Worm (Caenorhabditis elegans) whole organism, L1 larva: ENCODE data around the gene ZK1098.6.

Experiments used
- C34B4.2 ChIP-seq: sonication (generic microtip); optimal IDR thresholded peaks from 2 replicates; lab custom pipeline; 2017; ENCODE audit warnings: mild to moderate bottlenecking, missing genetic modification characterization, missing compliant biosample characterization
- F16B12.6 ChIP-seq: fragments of 150-350 bp; optimal IDR thresholded peaks from 2 replicates; lab custom pipeline; 2014; ENCODE audit warnings: missing biosample characterization, missing genetic modification characterization
- Y116A8C.19 ChIP-seq: sonication (generic microtip); optimal IDR thresholded peaks from 2 replicates; lab custom pipeline; 2016; ENCODE audit warnings: missing compliant biosample characterization, missing genetic modification characterization, borderline replicate concordance
- alr-1 ChIP-seq: fragments of 200-800 bp; sonication (Bioruptor generic); optimal IDR thresholded peaks from 2 replicates; lab custom pipeline; 2018; ENCODE audit warnings: borderline replicate concordance, mild to moderate bottlenecking, missing genetic modification characterization, missing compliant biosample characterization
- aly-2 ChIP-seq: fragments of 150-350 bp; optimal IDR thresholded peaks from 2 replicates; lab custom pipeline; 2014; ENCODE audit warnings: missing biosample characterization, missing genetic modification characterization
- ama-1 ChIP-seq: fragments of 150-350 bp; optimal IDR thresholded peaks from 2 replicates; lab custom pipeline; 2014
- ceh-63 ChIP-seq: fragments of 200-800 bp; sonication (Bioruptor generic); optimal IDR thresholded peaks from 2 replicates; lab custom pipeline; 2018; ENCODE audit warnings: mild to moderate bottlenecking, missing genetic modification characterization, missing compliant biosample characterization
- ceh-8 ChIP-seq: fragments of 200-800 bp; sonication (Bioruptor generic); optimal IDR thresholded peaks from 2 replicates; lab custom pipeline; 2018; ENCODE audit warnings: mild to moderate bottlenecking, missing genetic modification characterization, moderate library complexity, missing compliant biosample characterization
- ceh-88 ChIP-seq: fragments of 200-800 bp; sonication (Bioruptor generic); IDR thresholded peaks from 2 replicates; pipeline ENCODE4 v1.3.6; 2022; ENCODE audit warnings: missing genetic modification characterization, missing compliant biosample characterization
- ceh-90 ChIP-seq: sonication (generic microtip); optimal IDR thresholded peaks from 2 replicates; lab custom pipeline; 2016; ENCODE audit warnings: missing genetic modification characterization, missing compliant biosample characterization
- ces-1 ChIP-seq: fragments of 150-350 bp; optimal IDR thresholded peaks from 2 replicates; lab custom pipeline; 2014; ENCODE audit warnings: missing biosample characterization, missing genetic modification reagents, missing genetic modification characterization
- dpl-1 ChIP-seq, 3 experiments: fragments of 150-350 bp in 2 of 3; sonication (generic microtip) in 1 of 3; optimal IDR thresholded peaks; 2 replicates each; lab custom pipeline; 2014 to 2017; ENCODE audit warnings: missing biosample characterization in 3 of 3, missing genetic modification characterization in 3 of 3, missing genetic modification reagents in 3 of 3
- dsc-1 ChIP-seq: sonication (generic microtip); optimal IDR thresholded peaks from 2 replicates; lab custom pipeline; 2016; ENCODE audit warnings: mild to moderate bottlenecking, missing genetic modification characterization, missing compliant biosample characterization
- efl-1 ChIP-seq, 4 experiments: fragments of 150-350 bp; optimal IDR thresholded peaks in 3 of 4; peaks in 1 of 4; 1 replicate in 1 of 4; 2 replicates in 3 of 4; lab custom pipeline; 2014; ENCODE audit warnings: missing biosample characterization in 2 of 4, missing genetic modification characterization in 2 of 4, missing genetic modification reagents in 2 of 4
- efl-3 ChIP-seq: fragments of 200-800 bp; sonication (Bioruptor generic); optimal IDR thresholded peaks from 2 replicates; lab custom pipeline; 2018; ENCODE audit warnings: mild to moderate bottlenecking, missing genetic modification characterization, missing compliant biosample characterization
- egl-13 ChIP-seq: sonication (generic microtip); optimal IDR thresholded peaks from 2 replicates; lab custom pipeline; 2016; ENCODE audit warnings: missing genotype, missing genetic modification reagents, missing genetic modification characterization, missing compliant biosample characterization
- egl-27 ChIP-seq, 2 experiments: fragments of 150-350 bp in 1 of 2; sonication (generic microtip); optimal IDR thresholded peaks; 3 replicates each; lab custom pipeline; 2017 to 2018; ENCODE audit warnings: missing biosample characterization in 2 of 2, missing genetic modification characterization in 2 of 2, missing genetic modification reagents in 2 of 2
- elt-3 ChIP-seq, 6 experiments: fragments of 150-350 bp in 1 of 6; sonication (generic microtip); optimal IDR thresholded peaks; 2 replicates each; lab custom pipeline; 2017 to 2018; ENCODE audit warnings: missing biosample characterization in 6 of 6, missing genetic modification characterization in 6 of 6, inconsistent platforms in 1 of 6
- fkh-10 ChIP-seq: sonication (generic microtip); optimal IDR thresholded peaks from 2 replicates; lab custom pipeline; 2017; ENCODE audit warnings: missing biosample characterization, missing genetic modification reagents, missing genetic modification characterization
- fkh-4 ChIP-seq: sonication (generic microtip); optimal IDR thresholded peaks from 2 replicates; lab custom pipeline; 2016; ENCODE audit warnings: missing compliant biosample characterization, missing genetic modification characterization, borderline replicate concordance
- fkh-8 ChIP-seq: sonication (generic microtip); optimal IDR thresholded peaks from 2 replicates; lab custom pipeline; 2016; ENCODE audit warnings: mild to moderate bottlenecking, missing genetic modification characterization, missing compliant biosample characterization
- fos-1 ChIP-seq: fragments of 150-350 bp; optimal IDR thresholded peaks from 2 replicates; lab custom pipeline; 2014; ENCODE audit warnings: missing biosample characterization, missing genetic modification characterization
- hlh-17 ChIP-seq: fragments of 200-800 bp; sonication (Bioruptor generic); optimal IDR thresholded peaks from 2 replicates; lab custom pipeline; 2018; ENCODE audit warnings: missing genetic modification characterization, mild to moderate bottlenecking, missing compliant biosample characterization, moderate library complexity, borderline replicate concordance
- hlh-4 ChIP-seq: sonication (generic microtip); optimal IDR thresholded peaks from 2 replicates; lab custom pipeline; 2016; ENCODE audit warnings: mild to moderate bottlenecking, missing genetic modification characterization, missing compliant biosample characterization
- irx-1 ChIP-seq: sonication (generic microtip); optimal IDR thresholded peaks from 2 replicates; lab custom pipeline; 2016; ENCODE audit warnings: missing genetic modification characterization, missing compliant biosample characterization
- isw-1 ChIP-seq: fragments of 200-800 bp; sonication (Bioruptor generic); IDR thresholded peaks from 2 replicates; pipeline ENCODE4 v1.3.6; 2022; ENCODE audit warnings: missing genetic modification characterization, missing compliant biosample characterization
- jun-1 ChIP-seq: fragments of 150-350 bp; optimal IDR thresholded peaks from 2 replicates; lab custom pipeline; 2014; ENCODE audit warnings: missing biosample characterization, missing genetic modification reagents, missing genetic modification characterization
- lin-15B ChIP-seq: fragments of 150-350 bp; sonication (generic microtip); optimal IDR thresholded peaks from 3 replicates; lab custom pipeline; 2014; ENCODE audit warnings: missing biosample characterization, missing genetic modification characterization
- lin-35 ChIP-seq, 2 experiments: fragments of 150-350 bp; optimal IDR thresholded peaks; 2 replicates each; lab custom pipeline; 2014; ENCODE audit warnings: missing biosample characterization in 2 of 2, missing genetic modification characterization in 2 of 2, missing genetic modification reagents in 2 of 2
- lin-39 ChIP-seq: fragments of 150-350 bp; optimal IDR thresholded peaks from 2 replicates; lab custom pipeline; 2014; ENCODE audit warnings: missing biosample characterization, missing genetic modification reagents, missing genetic modification characterization
- lsy-2 ChIP-seq, 2 experiments: fragments of 150-350 bp; optimal IDR thresholded peaks; 2 replicates each; lab custom pipeline; 2014; ENCODE audit warnings: missing biosample characterization in 2 of 2, missing genetic modification characterization in 2 of 2
- mab-9 ChIP-seq: fragments of 200-800 bp; sonication (Bioruptor generic); IDR thresholded peaks from 2 replicates; pipeline ENCODE4 v1.3.6; 2022; ENCODE audit warnings: missing genetic modification reagents, missing genetic modification characterization, missing compliant biosample characterization
- mdl-1 ChIP-seq, 2 experiments: fragments of 150-350 bp; optimal IDR thresholded peaks; 2 replicates each; lab custom pipeline; 2014 to 2017; ENCODE audit warnings: missing biosample characterization in 2 of 2, missing genetic modification characterization in 2 of 2, inconsistent platforms in 1 of 2
- mep-1 ChIP-seq: fragments of 150-350 bp; optimal IDR thresholded peaks from 2 replicates; lab custom pipeline; 2014; ENCODE audit warnings: missing biosample characterization, missing genetic modification characterization
- nhr-11 ChIP-seq: fragments of 150-350 bp; optimal IDR thresholded peaks from 2 replicates; lab custom pipeline; 2014; ENCODE audit warnings: missing biosample characterization, missing genetic modification characterization
- nhr-19 ChIP-seq: fragments of 200-800 bp; sonication (Bioruptor generic); conservative IDR thresholded peaks from 2 replicates; pipeline ENCODE4 v1.3.6; 2022; ENCODE audit warnings: missing genetic modification characterization, missing compliant biosample characterization
- nhr-237 ChIP-seq: fragments of 150-350 bp; optimal IDR thresholded peaks from 2 replicates; lab custom pipeline; 2014; ENCODE audit warnings: missing biosample characterization, missing genetic modification characterization
- nhr-28 ChIP-seq: fragments of 150-350 bp; optimal IDR thresholded peaks from 2 replicates; lab custom pipeline; 2014; ENCODE audit warnings: missing biosample characterization, missing genetic modification characterization
- nhr-47 ChIP-seq: sonication (generic microtip); optimal IDR thresholded peaks from 2 replicates; lab custom pipeline; 2016; ENCODE audit warnings: mild to moderate bottlenecking, missing genetic modification characterization, moderate library complexity, missing compliant biosample characterization
- nhr-85 ChIP-seq: sonication (generic microtip); peaks from one replicate; lab custom pipeline; 2016; ENCODE audit warnings: missing genetic modification characterization, inconsistent platforms, missing compliant biosample characterization
- nhr-90 ChIP-seq: sonication (generic microtip); optimal IDR thresholded peaks from 2 replicates; lab custom pipeline; 2016; ENCODE audit warnings: mild to moderate bottlenecking, missing genetic modification characterization, missing compliant biosample characterization; ENCODE audit not compliant: poor library complexity
- pax-3 ChIP-seq: fragments of 200-800 bp; sonication (Bioruptor generic); optimal IDR thresholded peaks from 2 replicates; lab custom pipeline; 2018; ENCODE audit warnings: mild to moderate bottlenecking, missing genetic modification characterization, moderate library complexity, missing compliant biosample characterization
- pqm-1 ChIP-seq: sonication (generic microtip); optimal IDR thresholded peaks from 3 replicates; lab custom pipeline; 2017; ENCODE audit warnings: missing biosample characterization, missing genetic modification characterization
- snpc-4 ChIP-seq: fragments of 150-350 bp; optimal IDR thresholded peaks from 2 replicates; lab custom pipeline; 2014; ENCODE audit warnings: missing biosample characterization, missing genetic modification characterization
- snu-23 ChIP-seq: sonication (generic microtip); optimal IDR thresholded peaks from 2 replicates; lab custom pipeline; 2016; ENCODE audit warnings: missing genetic modification characterization, missing compliant biosample characterization
- sptf-1 ChIP-seq: fragments of 150-350 bp; optimal IDR thresholded peaks from 2 replicates; lab custom pipeline; 2014; ENCODE audit warnings: missing biosample characterization, missing genetic modification characterization
- unc-62 ChIP-seq: fragments of 150-350 bp; optimal IDR thresholded peaks from 2 replicates; lab custom pipeline; 2014; ENCODE audit warnings: missing biosample characterization, missing genetic modification reagents, missing genetic modification characterization
- unc-86 ChIP-seq: sonication (generic microtip); optimal IDR thresholded peaks from 2 replicates; lab custom pipeline; 2016; ENCODE audit warnings: missing genetic modification characterization, missing compliant biosample characterization
- vab-15 ChIP-seq: sonication (generic microtip); optimal IDR thresholded peaks from 2 replicates; lab custom pipeline; 2017; ENCODE audit warnings: missing genotype, mild to moderate bottlenecking, missing genetic modification characterization, missing compliant biosample characterization
- xbp-1 ChIP-seq: sonication (generic microtip); optimal IDR thresholded peaks from 2 replicates; lab custom pipeline; 2016; ENCODE audit warnings: missing genetic modification characterization, missing compliant biosample characterization
- ztf-11 ChIP-seq, 2 experiments: sonication (generic microtip); optimal IDR thresholded peaks; 2 replicates each; lab custom pipeline; 2016 to 2017; ENCODE audit warnings: missing genetic modification characterization in 2 of 2, missing biosample characterization in 1 of 2, missing compliant biosample characterization in 1 of 2

The ZK1098.6 gene

DNA sequence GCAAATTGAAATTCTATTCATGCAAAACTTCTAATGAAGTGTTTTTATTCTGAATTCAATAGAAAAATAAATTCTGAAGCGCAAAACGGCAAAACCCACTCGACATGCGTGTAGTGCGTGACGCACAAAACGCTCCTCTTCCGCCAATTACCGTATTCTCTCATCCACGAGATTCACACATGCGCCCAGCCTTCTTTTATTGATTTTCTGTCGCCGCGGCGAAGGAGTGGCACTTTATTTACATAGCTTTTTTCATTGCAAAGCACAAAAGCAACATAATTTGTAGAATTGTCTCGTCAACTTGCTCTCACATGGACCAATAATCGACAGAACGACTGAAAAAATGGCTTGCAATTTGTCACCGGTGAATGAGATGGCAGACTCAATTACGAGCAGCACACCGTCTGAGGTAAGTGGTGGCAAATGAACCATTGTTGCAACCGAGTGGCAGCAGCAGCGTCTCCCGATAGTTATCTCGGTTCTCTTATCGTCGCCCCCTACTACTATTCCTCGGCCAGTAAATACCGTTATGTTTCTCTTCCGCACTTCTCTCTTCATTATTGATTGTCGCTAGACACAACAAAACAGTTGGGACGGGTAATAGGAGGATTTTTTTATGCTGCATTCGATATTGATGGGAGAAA is 19.2 kb downstream of the ZK1098.6 start, which contains the start of gene unc-16 (continued):
- TF ChIP-seq nhr-28 (tag; lab: Kevin White, UChicago), result no peak
- TF ChIP-seq jun-1 (tag; lab: Kevin White, UChicago), result peak; percentile 76
- TF ChIP-seq mdl-1 (tag; optimal IDR thresholded peaks at IDR 0.05; lab: Kevin White, UChicago), result peak; percentile 48 to 98
- peak; percentile 88 for TF ChIP-seq nhr-85 (tag; lab: Kevin White, UChicago)
- TF ChIP-seq vab-15, result no peak
- TF ChIP-seq fos-1, result peak; percentile 77
- no peak for TF ChIP-seq sptf-1 (tag; lab: Kevin White, UChicago)
- TF ChIP-seq egl-13, result peak; percentile 88
- TF ChIP-seq irx-1 (tag; lab: Kevin White, UChicago), result peak; percentile 89
- peak; percentile 95 for TF ChIP-seq snu-23
- TF ChIP-seq nhr-237 (tag; lab: Kevin White, UChicago), result peak; percentile 64
- TF ChIP-seq pax-3 (tag; lab: Kevin White, UChicago), result peak; percentile 69
- TF ChIP-seq efl-3, result peak; percentile 8
- TF ChIP-seq ceh-88 (GFP tag; lab: Robert Waterston, UW), result peak; percentile 67
- no peak for TF ChIP-seq unc-62 (GFP tag; lab: Kevin White, UChicago)
- TF ChIP-seq nhr-11, result peak; percentile 11
- TF ChIP-seq isw-1 (GFP tag; lab: Robert Waterston, UW), result peak; percentile 91
- TF ChIP-seq hlh-17 (GFP tag; lab: Kevin White, UChicago), result no peak
- peak; percentile 83 for TF ChIP-seq ama-1 (lab: Kevin White, UChicago)
- no peak for TF ChIP-seq ces-1 (GFP tag; lab: Kevin White, UChicago)
- peak; percentile 65 for TF ChIP-seq fkh-10
- TF ChIP-seq fkh-8 (tag; lab: Kevin White, UChicago), result peak; percentile 90
- peak; percentile 51 for TF ChIP-seq ceh-63 (GFP tag; lab: Kevin White, UChicago)
- TF ChIP-seq aly-2, result peak; percentile 72
- TF ChIP-seq nhr-47 (tag; lab: Kevin White, UChicago), result peak; percentile 92
- TF ChIP-seq hlh-4 (tag; lab: Kevin White, UChicago), result no peak
- no peak for TF ChIP-seq C34B4.2 (tag; lab: Kevin White, UChicago)
- TF ChIP-seq nhr-90 (tag; lab: Kevin White, UChicago), result peak; percentile 67
- peak in 1 of 2 experiments; percentile 78 for TF ChIP-seq ztf-11 (tag; optimal IDR thresholded peaks at IDR 0.05; lab: Kevin White, UChicago)
- TF ChIP-seq lin-35 (GFP tag; optimal IDR thresholded peaks at IDR 0.05; lab: Kevin White, UChicago), result peak; percentile 86
- TF ChIP-seq mep-1, result peak; percentile 95
- peak; percentile 77 to 84 (median 81) for TF ChIP-seq dpl-1 (GFP tag; optimal IDR thresholded peaks at IDR 0.05; lab: Kevin White, UChicago)
- TF ChIP-seq xbp-1, result peak; percentile 90
- TF ChIP-seq alr-1 (tag; lab: Kevin White, UChicago), result no peak
- TF ChIP-seq dsc-1, result peak; percentile 89
- TF ChIP-seq ceh-8 (GFP tag; lab: Kevin White, UChicago), result peak; percentile 85
- peak; percentile 82 for TF ChIP-seq lin-15B (tag; lab: Kevin White, UChicago)
- peak; percentile 99 to 100 for TF ChIP-seq lsy-2 (tag; optimal IDR thresholded peaks at IDR 0.05; lab: Kevin White, UChicago)
- peak; percentile 43 for TF ChIP-seq ceh-90 (tag; lab: Kevin White, UChicago)
- TF ChIP-seq mab-9, result peak; percentile 69; the same call in 1 of the 2 replicates
- TF ChIP-seq Y116A8C.19, result no peak
- peak; percentile 69 for TF ChIP-seq F16B12.6 (tag; lab: Kevin White, UChicago)
- TF ChIP-seq nhr-19, result peak; percentile 87
- TF ChIP-seq snpc-4 (tag; lab: Kevin White, UChicago), result peak; percentile 73
- TF ChIP-seq egl-27 (tag; optimal IDR thresholded peaks at IDR 0.05; lab: Kevin White, UChicago), result no peak
- peak; percentile 63 for TF ChIP-seq fkh-4 (tag; lab: Kevin White, UChicago)
- TF ChIP-seq pqm-1 (tag; lab: Kevin White, UChicago), result no peak
- TF ChIP-seq elt-3 (tag; optimal IDR thresholded peaks at IDR 0.05; lab: Kevin White, UChicago), result peak in 2 of 6 experiments; percentile 29 to 54
- TF ChIP-seq efl-1 (optimal IDR thresholded peaks at IDR 0.05; lab: Kevin White, UChicago), result peak; percentile 85 to 88
- peak; percentile 82 to 98 for TF ChIP-seq efl-1 (GFP tag; optimal IDR thresholded peaks at IDR 0.05 in 1 of 2; lab: Kevin White, UChicago)
- TF ChIP-seq lin-39 (tag; lab: Kevin White, UChicago), result peak; percentile 35
- peak; percentile 92 for TF ChIP-seq unc-86 (tag; lab: Kevin White, UChicago)
